Worm (Caenorhabditis elegans): ENCODE measurements around the gene C31E10.6.

DNA sequence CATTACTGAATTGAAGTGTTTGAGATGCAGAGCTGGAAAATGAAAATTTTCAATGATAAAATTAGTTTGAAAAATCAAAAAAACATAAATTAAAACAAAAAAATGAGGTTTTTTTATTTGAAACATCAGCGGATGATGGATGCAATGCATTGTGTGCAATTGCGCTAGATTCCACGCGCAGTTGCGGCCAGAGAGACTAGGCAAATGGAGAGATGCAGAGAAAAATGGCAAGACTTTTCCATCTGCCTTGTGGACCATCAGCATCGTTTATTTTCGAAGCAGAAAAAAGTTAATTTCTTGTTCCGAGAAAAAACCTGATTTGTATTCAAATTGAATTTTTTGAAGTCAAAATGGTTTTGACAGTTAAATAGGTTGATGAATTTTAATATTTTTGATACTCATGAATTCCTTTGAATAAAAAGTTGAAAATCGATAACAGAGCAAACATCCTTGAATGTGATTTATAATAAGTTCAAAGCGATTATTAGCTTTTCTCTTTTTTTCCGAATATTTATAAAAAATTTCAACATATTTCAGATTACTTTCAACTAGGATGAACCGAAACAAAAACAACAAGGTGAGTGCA is at the start of gene C31E10.6, which contains the start of gene C31E10.5:
- TF ChIP-seq lin-13 (tag; optimal IDR thresholded peaks at IDR 0.05) (peak; percentile 39), nhr-12 (tag; optimal IDR thresholded peaks at IDR 0.05) (no peak), unc-62 (GFP tag; optimal IDR thresholded peaks at IDR 0.05) (no peak), elt-1 (tag; optimal IDR thresholded peaks at IDR 0.05; ENCODE audit: borderline replicate concordance, insufficient read depth) (no peak), hlh-1 (tag; optimal IDR thresholded peaks at IDR 0.05) (no peak), pha-4 (tag; optimal IDR thresholded peaks at IDR 0.05) (no peak), zip-8 (tag; optimal IDR thresholded peaks at IDR 0.05) (no peak), sptf-1 (tag; optimal IDR thresholded peaks at IDR 0.05) (no peak), lin-32 (GFP tag; optimal IDR thresholded peaks at IDR 0.05) (no peak), nhr-76 (tag; optimal IDR thresholded peaks at IDR 0.05) (no peak), snpc-4 (tag; optimal IDR thresholded peaks at IDR 0.05) (no peak), ceh-43 (GFP tag; optimal IDR thresholded peaks at IDR 0.05) (no peak), ztf-11 (tag; optimal IDR thresholded peaks at IDR 0.05) (no peak)

Data from whole organism, mixed stage, embryonic.